Fruit fly (Drosophila melanogaster) whole organism, prepupa: ENCODE results near the gene Argk2.

ENCODE experiments used
- Blimp-1 ChIP-seq: fragments of 200-800 bp; sonication (Bioruptor generic); optimal IDR thresholded peaks from 3 replicates; lab custom pipeline; 2017; ENCODE audit warnings: missing biosample characterization, missing genetic modification characterization, mild to moderate bottlenecking, moderate library complexity, missing genetic modification reagents
- CG10669 ChIP-seq: fragments of 200-800 bp; sonication (Bioruptor generic); optimal IDR thresholded peaks from 3 replicates; lab custom pipeline; 2018; ENCODE audit warnings: missing biosample characterization, mild to moderate bottlenecking, missing genetic modification characterization, moderate library complexity
- CG11762 ChIP-seq: fragments of 200-800 bp; sonication (Bioruptor generic); optimal IDR thresholded peaks from 3 replicates; lab custom pipeline; 2016; ENCODE audit warnings: missing biosample characterization, missing genetic modification characterization; ENCODE audit not compliant: insufficient read depth
- CG15336 ChIP-seq: fragments of 200-800 bp; sonication (Bioruptor generic); IDR thresholded peaks from 2 replicates; pipeline ENCODE4 v1.3.6; 2022; ENCODE audit warnings: missing biosample characterization, missing genetic modification characterization
- CG1621 ChIP-seq: fragments of 200-800 bp; sonication (Bioruptor generic); optimal IDR thresholded peaks from 3 replicates; lab custom pipeline; 2018; ENCODE audit warnings: missing biosample characterization, mild to moderate bottlenecking, missing genetic modification characterization
- CG16779 ChIP-seq: fragments of 200-800 bp; sonication (Bioruptor generic); optimal IDR thresholded peaks from 3 replicates; lab custom pipeline; 2017; ENCODE audit warnings: missing biosample characterization, mild to moderate bottlenecking, missing genetic modification characterization
- CG3919 ChIP-seq: fragments of 200-800 bp; sonication (Bioruptor generic); optimal IDR thresholded peaks from 3 replicates; lab custom pipeline; 2016; ENCODE audit warnings: missing biosample characterization, missing genetic modification characterization
- CG6163 ChIP-seq: fragments of 200-800 bp; sonication (Bioruptor generic); IDR thresholded peaks from 3 replicates; pipeline ENCODE4 v1.3.6; 2022; ENCODE audit warnings: missing biosample characterization, missing genetic modification characterization
- CG6854 ChIP-seq: fragments of 200-800 bp; sonication (Bioruptor generic); optimal IDR thresholded peaks from 2 replicates; lab custom pipeline; 2017; ENCODE audit warnings: missing biosample characterization, mild to moderate bottlenecking, missing genetic modification characterization
- Hr39 ChIP-seq: fragments of 200-800 bp; sonication (Bioruptor generic); optimal IDR thresholded peaks from 2 replicates; lab custom pipeline; 2016; ENCODE audit warnings: missing biosample characterization, missing genetic modification characterization
- Met ChIP-seq: fragments of 200-800 bp; sonication (Bioruptor generic); optimal IDR thresholded peaks from 3 replicates; lab custom pipeline; 2016; ENCODE audit warnings: missing biosample characterization, missing genetic modification characterization
- Sox102F ChIP-seq: fragments of 200-800 bp; sonication (Bioruptor generic); optimal IDR thresholded peaks from 2 replicates; lab custom pipeline; 2016; ENCODE audit warnings: missing biosample characterization, mild to moderate bottlenecking, missing genetic modification characterization
- achi ChIP-seq: fragments of 200-800 bp; sonication (Bioruptor generic); optimal IDR thresholded peaks from 3 replicates; lab custom pipeline; 2016; ENCODE audit warnings: missing biosample characterization, missing genetic modification characterization
- dsx ChIP-seq: fragments of 200-800 bp; optimal IDR thresholded peaks from 3 replicates; lab custom pipeline; 2019; ENCODE audit warnings: missing biosample characterization, mild to moderate bottlenecking, missing genetic modification characterization, moderate library complexity; ENCODE audit not compliant: poor library complexity, severe bottlenecking

dm6 chr3L:9055870-9056807, 8.9 kb downstream of the Argk2 start:
- TF ChIP-seq achi (GFP tag; lab: Kevin White, UChicago), result no peak
- no peak for TF ChIP-seq CG16779 (tag; lab: Kevin White, UChicago)
- no peak for TF ChIP-seq CG10669 (GFP tag; lab: Kevin White, UChicago)
- TF ChIP-seq CG1621 (tag; lab: Kevin White, UChicago), result no peak
- peak; percentile 0 for TF ChIP-seq dsx
- no peak for TF ChIP-seq Sox102F
- no peak for TF ChIP-seq Met (GFP tag; lab: Kevin White, UChicago)
- TF ChIP-seq CG11762 (GFP tag; lab: Kevin White, UChicago), result no peak
- TF ChIP-seq Hr39 (GFP tag; lab: Kevin White, UChicago), result no peak
- no peak for TF ChIP-seq CG15336 (GFP tag; lab: Robert Waterston, UW)
- peak; percentile 17 for TF ChIP-seq CG6854 (GFP tag; lab: Kevin White, UChicago)
- TF ChIP-seq Blimp-1 (GFP tag; lab: Kevin White, UChicago), result no peak
- TF ChIP-seq CG6163 (GFP tag; lab: Robert Waterston, UW), result 0 out of 3 replicates have a peak, but pooled peaks have one; percentile 16
- TF ChIP-seq CG3919 (GFP tag; lab: Kevin White, UChicago), result no peak
